Worm (Caenorhabditis elegans): ENCODE results near the gene srsx-37.
A peak's percentile ranks its signal among the peaks of the same experiment; 100 is the strongest.

Gene srsx-37

ce11 chrV:15238552-15238951 lies 20.4 kb downstream of the srsx-37 start, which contains the start of gene srw-12:
Gene srw-12, minus strand, starts transcription at chrV:15238652.
- TF ChIP-seq sox-4 (tag; optimal IDR thresholded peaks at IDR 0.05) (no peak), C38D4.7 (GFP tag; optimal IDR thresholded peaks at IDR 0.05) (no peak), T23F11.4 (GFP tag; optimal IDR thresholded peaks at IDR 0.05) (no peak), K02D7.2 (tag; optimal IDR thresholded peaks at IDR 0.05) (no peak), madf-2 (tag; optimal IDR thresholded peaks at IDR 0.05) (no peak), pax-1 (tag; optimal IDR thresholded peaks at IDR 0.05) (no peak), elt-2 (tag; optimal IDR thresholded peaks at IDR 0.05) (no peak), hlh-6 (tag; optimal IDR thresholded peaks at IDR 0.05) (no peak), tbx-7 (tag; optimal IDR thresholded peaks at IDR 0.05) (no peak), pat-9 (tag; optimal IDR thresholded peaks at IDR 0.05) (no peak), lin-11 (tag; optimal IDR thresholded peaks at IDR 0.05) (no peak)

- TF ChIP-seq ceh-18 (tag; optimal IDR thresholded peaks at IDR 0.05) (no peak), ceh-2 (tag; optimal IDR thresholded peaks at IDR 0.05) (no peak), ahr-1 (tag; optimal IDR thresholded peaks at IDR 0.05) (no peak), pros-1 (tag; optimal IDR thresholded peaks at IDR 0.05) (no peak), hlh-15 (tag; optimal IDR thresholded peaks at IDR 0.05) (no peak), K09A11.1 (tag; optimal IDR thresholded peaks at IDR 0.05; ENCODE audit: insufficient read depth) (no peak), lin-11 (tag; optimal IDR thresholded peaks at IDR 0.05) (no peak), syd-9 (tag; optimal IDR thresholded peaks at IDR 0.05) (no peak), pax-1 (tag; optimal IDR thresholded peaks at IDR 0.05) (no peak), ceh-6 (GFP tag; optimal IDR thresholded peaks at IDR 0.05) (no peak), ama-1 (optimal IDR thresholded peaks at IDR 0.05) (no peak), unc-86 (tag; optimal IDR thresholded peaks at IDR 0.05) (no peak), lim-6 (tag; optimal IDR thresholded peaks at IDR 0.05) (no peak), fkh-10 (GFP tag; optimal IDR thresholded peaks at IDR 0.05) (no peak)
Observed at ce11 chrV:15235661-15236060, 23.3 kb downstream of the srsx-37 start, which contains the start of gene nhr-164. Gene nhr-164, minus strand, starts transcription at chrV:15235761.

ce11 chrV:15232200-15232599 lies 26.7 kb downstream of the srsx-37 start, which contains the start of gene srw-13:
Gene srw-13, plus strand, starts transcription at chrV:15232500.
- TF ChIP-seq Y22D7AL.16 (tag; optimal IDR thresholded peaks at IDR 0.05) (no peak), pag-3 (tag; optimal IDR thresholded peaks at IDR 0.05; ENCODE audit: borderline replicate concordance) (no peak), ceh-6 (GFP tag; optimal IDR thresholded peaks at IDR 0.05) (no peak)

- TF ChIP-seq ttx-3 (tag; optimal IDR thresholded peaks at IDR 0.05) (no peak), nhr-11 (tag; optimal IDR thresholded peaks at IDR 0.05) (no peak), ztf-16 (tag; optimal IDR thresholded peaks at IDR 0.05) (no peak), unc-55 (GFP tag; optimal IDR thresholded peaks at IDR 0.05) (no peak), lin-11 (tag; optimal IDR thresholded peaks at IDR 0.05) (no peak), hlh-6 (tag; optimal IDR thresholded peaks at IDR 0.05) (no peak), eyg-1 (tag; optimal IDR thresholded peaks at IDR 0.05) (no peak), pha-2 (tag; optimal IDR thresholded peaks at IDR 0.05) (no peak), tbx-2 (tag; optimal IDR thresholded peaks at IDR 0.05) (no peak), K09A11.1 (tag; optimal IDR thresholded peaks at IDR 0.05; ENCODE audit: insufficient read depth) (no peak), unc-42 (tag; optimal IDR thresholded peaks at IDR 0.05) (no peak), ceh-14 (tag; optimal IDR thresholded peaks at IDR 0.05) (no peak), ceh-6 (GFP tag; optimal IDR thresholded peaks at IDR 0.05) (no peak), ceh-9 (tag; optimal IDR thresholded peaks at IDR 0.05) (no peak), ceh-18 (tag; optimal IDR thresholded peaks at IDR 0.05) (no peak), npax-4 (tag; optimal IDR thresholded peaks at IDR 0.05) (no peak), madf-2 (tag; optimal IDR thresholded peaks at IDR 0.05) (no peak)
Observed at ce11 chrV:15230243-15230642, 28.7 kb downstream of the srsx-37 start, which contains the start of gene srw-15. Gene srw-15, plus strand, starts transcription at chrV:15230543.

ce11 chrV:15226206-15226605 lies 32.7 kb downstream of the srsx-37 start:
- peak; percentile 95 for TF ChIP-seq elt-2 (tag; optimal IDR thresholded peaks at IDR 0.05)
- TF ChIP-seq fkh-6 (tag; optimal IDR thresholded peaks at IDR 0.05) = no peak
